Worm (Caenorhabditis elegans): Measurements from ENCODE around the gene C06A6.7.

DNA sequence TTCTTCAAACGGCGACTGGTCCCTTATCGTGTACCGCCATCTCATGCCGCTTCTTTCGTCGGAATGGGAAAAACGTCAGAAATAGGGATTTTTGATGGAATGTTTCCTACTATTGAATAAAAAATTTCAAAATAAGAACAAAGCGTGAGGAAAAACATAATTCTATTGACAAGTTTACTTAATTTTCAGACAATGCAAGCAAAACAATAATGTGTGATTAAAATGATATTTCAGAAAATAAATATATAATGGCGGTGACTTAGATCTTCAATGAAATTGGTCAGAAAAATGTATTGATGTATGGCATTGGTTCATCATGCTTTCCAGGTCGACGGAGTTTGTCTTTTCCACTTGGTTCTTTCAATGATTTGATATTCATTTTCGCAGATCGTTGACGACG is 43.6 kb downstream of the C06A6.7 start, which contains the start of gene ntp-1:
- TF ChIP-seq ceh-9 (tag; optimal IDR thresholded peaks at IDR 0.05) (no peak), lin-11 (tag; optimal IDR thresholded peaks at IDR 0.05) (no peak), pqm-1 (tag; optimal IDR thresholded peaks at IDR 0.05) (no peak), pha-2 (tag; optimal IDR thresholded peaks at IDR 0.05) (no peak), sox-4 (tag; optimal IDR thresholded peaks at IDR 0.05) (no peak), nhr-11 (tag; optimal IDR thresholded peaks at IDR 0.05) (no peak), ceh-2 (tag; optimal IDR thresholded peaks at IDR 0.05) (no peak), che-1 (tag; optimal IDR thresholded peaks at IDR 0.05) (no peak), odd-2 (tag; optimal IDR thresholded peaks at IDR 0.05) (no peak), hlh-13 (GFP tag; optimal IDR thresholded peaks at IDR 0.05) (no peak), unc-55 (GFP tag; optimal IDR thresholded peaks at IDR 0.05) (no peak), pha-4 (tag; optimal IDR thresholded peaks at IDR 0.05) (no peak), ceh-24 (tag; optimal IDR thresholded peaks at IDR 0.05) (no peak)

All from whole organism, late embryonic.